Worm (Caenorhabditis elegans): Measurements from ENCODE around the gene elt-1.

Gene elt-1

DNA sequence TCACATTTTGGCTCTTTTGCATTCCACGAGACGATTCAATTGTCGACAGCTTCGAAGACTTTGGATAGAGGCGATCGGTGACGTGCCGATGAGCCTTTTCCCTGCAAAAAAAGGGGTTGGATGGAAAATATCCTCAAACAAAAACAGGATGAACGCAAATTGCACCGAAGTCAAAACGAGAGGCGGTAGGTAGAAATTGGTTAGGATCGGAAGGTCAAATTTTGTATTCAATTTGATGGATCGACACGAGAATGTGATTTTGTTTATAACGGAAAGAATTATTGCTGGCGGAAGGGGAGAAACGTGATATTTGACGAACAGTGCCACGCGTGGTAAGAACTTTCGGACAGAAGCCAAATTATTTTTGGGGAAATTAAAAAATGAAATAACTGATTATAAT, 20.1 kb downstream of the elt-1 start, which contains the start of gene mca-1:
Gene mca-1, minus strand, starts transcription at position 101 of the 400 bp plus-strand sequence.
- TF ChIP-seq nhr-27 (tag; optimal IDR thresholded peaks at IDR 0.05) (no peak), atf-7 (tag; optimal IDR thresholded peaks at IDR 0.05) (no peak), B0019.2 (GFP tag; conservative IDR thresholded peaks at IDR 0.05) (no peak), ztf-6 (GFP tag; IDR thresholded peaks at IDR 0.05) (no peak), snpc-3.4 (tag; optimal IDR thresholded peaks at IDR 0.05) (no peak), C06A6.2 (GFP tag; conservative IDR thresholded peaks at IDR 0.05) (no peak), ceh-40 (GFP tag; IDR thresholded peaks at IDR 0.05) (no peak), Y56A3A.18 (GFP tag; IDR thresholded peaks at IDR 0.05) (no peak), rec-8 (tag; optimal IDR thresholded peaks at IDR 0.05) (no peak), B0035.1 (tag; optimal IDR thresholded peaks at IDR 0.05) (no peak), F52B5.7 (tag; optimal IDR thresholded peaks at IDR 0.05) (no peak), pha-4 (tag; optimal IDR thresholded peaks at IDR 0.05) (no peak), dox-1 (GFP tag; IDR thresholded peaks at IDR 0.05) (no peak), hmg-1.2 (GFP tag; IDR thresholded peaks at IDR 0.05) (no peak), egrh-3 (GFP tag; IDR thresholded peaks at IDR 0.05) (no peak)

DNA sequence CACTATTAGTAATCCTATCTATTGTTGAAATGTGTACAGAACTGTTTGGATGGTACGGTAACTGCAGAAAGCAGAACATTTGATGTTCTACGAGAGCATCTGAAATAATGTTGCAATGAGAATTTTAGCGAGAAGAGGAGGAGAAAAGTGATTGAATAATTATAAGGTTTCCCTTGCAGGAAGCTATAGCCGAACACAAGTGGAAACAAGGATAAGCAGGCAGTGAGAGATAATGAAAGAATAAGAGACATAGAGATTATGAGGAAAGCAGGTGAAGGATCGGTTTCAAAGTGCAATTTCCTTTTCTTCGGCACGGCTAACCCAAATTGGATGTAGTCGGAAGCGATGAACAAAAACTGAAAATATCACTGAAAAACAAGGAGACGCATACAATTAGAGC, 27.1 kb downstream of the elt-1 start, which contains the start of gene del-2:
Gene del-2, minus strand, starts transcription at position 101 of the 400 bp plus-strand sequence.
- no peak for TF ChIP-seq Y53F4B.3 (GFP tag; IDR thresholded peaks at IDR 0.05)
- no peak for TF ChIP-seq pha-4 (tag; optimal IDR thresholded peaks at IDR 0.05)
- no peak for TF ChIP-seq akir-1 (GFP tag; optimal IDR thresholded peaks at IDR 0.05)
- no peak for TF ChIP-seq ama-1 (optimal IDR thresholded peaks at IDR 0.05)
- no peak for TF ChIP-seq ama-1 (GFP tag; optimal IDR thresholded peaks at IDR 0.05)
- no peak for TF ChIP-seq T07F8.4 (tag; optimal IDR thresholded peaks at IDR 0.05)
- TF ChIP-seq ztf-22 (GFP tag; optimal IDR thresholded peaks at IDR 0.05) = no peak

DNA sequence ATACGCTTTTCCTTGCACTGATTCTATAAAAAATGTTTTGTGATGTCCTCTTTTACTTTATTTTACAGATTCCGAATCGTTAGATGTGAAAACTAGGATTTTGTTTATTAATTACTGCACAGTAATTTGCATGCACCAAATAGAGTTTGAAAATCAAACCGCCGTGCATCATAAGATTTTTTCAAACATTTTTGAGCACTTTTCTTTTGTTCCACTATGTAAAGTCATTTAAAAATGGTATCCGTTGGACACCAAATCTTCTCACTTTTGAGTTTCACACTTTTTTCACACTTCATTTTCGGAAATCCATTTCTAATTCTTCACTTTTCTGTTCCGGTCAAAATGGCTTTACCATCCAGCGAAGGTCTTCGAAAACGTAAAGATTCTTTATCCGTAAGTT, 28.4 kb downstream of the elt-1 start, which contains the start of gene degl-2:
Gene degl-2, plus strand, starts transcription at position 301 of the 400 bp plus-strand sequence.
- TF ChIP-seq ztf-22 (GFP tag; optimal IDR thresholded peaks at IDR 0.05) (no peak), egrh-3 (GFP tag; IDR thresholded peaks at IDR 0.05) (no peak), T07F8.4 (tag; optimal IDR thresholded peaks at IDR 0.05) (no peak), snpc-3.4 (tag; optimal IDR thresholded peaks at IDR 0.05) (no peak), lsy-27 (tag; optimal IDR thresholded peaks at IDR 0.05; ENCODE audit: borderline replicate concordance, insufficient read depth) (no peak), ztf-28 (GFP tag; IDR thresholded peaks at IDR 0.05) (no peak), lin-26 (GFP tag; IDR thresholded peaks at IDR 0.05) (no peak), ztf-6 (GFP tag; IDR thresholded peaks at IDR 0.05) (no peak), D2030.7 (GFP tag; IDR thresholded peaks at IDR 0.05) (no peak), F57C9.4 (tag; optimal IDR thresholded peaks at IDR 0.05) (no peak), Y53F4B.3 (GFP tag; IDR thresholded peaks at IDR 0.05) (no peak), ama-1 (optimal IDR thresholded peaks at IDR 0.05) (no peak), ama-1 (GFP tag; optimal IDR thresholded peaks at IDR 0.05) (no peak), nhr-90 (tag; optimal IDR thresholded peaks at IDR 0.05) (no peak), gei-17 (GFP tag; optimal IDR thresholded peaks at IDR 0.05) (no peak), ekl-4 (GFP tag; IDR thresholded peaks at IDR 0.05) (no peak), egl-18 (GFP tag; IDR thresholded peaks at IDR 0.05) (no peak), ceh-27 (GFP tag; optimal IDR thresholded peaks at IDR 0.05) (no peak), let-607 (tag; optimal IDR thresholded peaks at IDR 0.05) (no peak), efl-1 (GFP tag; optimal IDR thresholded peaks at IDR 0.05) (no peak), lin-35 (GFP tag; optimal IDR thresholded peaks at IDR 0.05) (no peak)
